Fruit fly (Drosophila melanogaster): ENCODE measurements around the gene BOD1.

The BOD1 gene

dm6 chr3R:27937752-27938694, at the start of gene BOD1, which contains the start of gene NSD:
BOD1 (plus strand) TSS chr3R:27938245.
NSD (minus strand) TSS chr3R:27937853.
- TF ChIP-seq Sin3A (optimal IDR thresholded peaks at IDR 0.05) (no peak), insv (optimal IDR thresholded peaks at IDR 0.05) (no peak), h (optimal IDR thresholded peaks at IDR 0.05) (no peak), Myc (optimal IDR thresholded peaks at IDR 0.05) (no peak), ttk (optimal IDR thresholded peaks at IDR 0.05) (no peak), psq (optimal IDR thresholded peaks at IDR 0.05) (no peak)

- TF ChIP-seq Myc (optimal IDR thresholded peaks at IDR 0.05) (no peak), insv (optimal IDR thresholded peaks at IDR 0.05) (no peak), h (optimal IDR thresholded peaks at IDR 0.05) (no peak), Sin3A (optimal IDR thresholded peaks at IDR 0.05) (no peak), ttk (optimal IDR thresholded peaks at IDR 0.05) (no peak), psq (optimal IDR thresholded peaks at IDR 0.05) (no peak)
Measured at dm6 chr3R:27905695-27906094, 32.4 kb upstream of the BOD1 start, which contains the start of gene CG34353. CG34353 (minus strand) TSS chr3R:27905843.

DNA sequence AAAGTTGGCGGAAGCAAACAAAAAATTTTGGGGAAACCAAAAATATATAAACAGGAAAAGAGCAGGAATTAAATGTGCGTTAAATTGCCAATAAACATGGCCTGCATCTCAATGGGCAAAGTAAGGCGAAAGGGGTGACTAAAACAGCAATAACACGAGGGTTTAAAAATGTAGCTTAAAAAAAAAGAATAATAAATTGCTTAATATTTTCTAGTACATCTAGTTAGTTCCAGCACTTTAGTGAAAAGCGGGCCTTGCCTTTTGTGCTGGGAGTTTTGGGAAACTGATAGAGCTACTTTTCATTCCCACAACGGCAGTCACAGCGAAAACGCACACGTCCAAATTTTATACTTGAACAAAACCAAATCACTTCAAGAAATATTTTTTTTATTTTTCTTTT, 25.9 kb upstream of the BOD1 start, which contains the start of gene mil:
mil (plus strand) TSS at position 301 of the 400 bp plus-strand sequence.
- TF ChIP-seq ttk (optimal IDR thresholded peaks at IDR 0.05): no peak
- no peak for TF ChIP-seq Myc (optimal IDR thresholded peaks at IDR 0.05)
- no peak for TF ChIP-seq h (optimal IDR thresholded peaks at IDR 0.05)
- TF ChIP-seq psq (optimal IDR thresholded peaks at IDR 0.05): no peak
- no peak for TF ChIP-seq Sin3A (optimal IDR thresholded peaks at IDR 0.05)
- TF ChIP-seq insv (optimal IDR thresholded peaks at IDR 0.05): no peak

dm6 chr3R:27916355-27917019, 21.6 kb upstream of the BOD1 start, which contains the start of the genes CG5003 and mRpS22:
CG5003 (minus strand) TSS chr3R:27916516.
mRpS22 (plus strand) TSS chr3R:27916908.
- TF ChIP-seq insv (optimal IDR thresholded peaks at IDR 0.05) (no peak), ttk (optimal IDR thresholded peaks at IDR 0.05) (no peak), Sin3A (optimal IDR thresholded peaks at IDR 0.05) (no peak), h (optimal IDR thresholded peaks at IDR 0.05) (no peak), psq (optimal IDR thresholded peaks at IDR 0.05) (no peak), Myc (optimal IDR thresholded peaks at IDR 0.05) (no peak)

dm6 chr3R:27919385-27919789, 18.7 kb upstream of the BOD1 start, which contains the start of gene Boh1:
Boh1 (minus strand) TSS chr3R:27919460.
- no peak for TF ChIP-seq h (optimal IDR thresholded peaks at IDR 0.05)

DNA sequence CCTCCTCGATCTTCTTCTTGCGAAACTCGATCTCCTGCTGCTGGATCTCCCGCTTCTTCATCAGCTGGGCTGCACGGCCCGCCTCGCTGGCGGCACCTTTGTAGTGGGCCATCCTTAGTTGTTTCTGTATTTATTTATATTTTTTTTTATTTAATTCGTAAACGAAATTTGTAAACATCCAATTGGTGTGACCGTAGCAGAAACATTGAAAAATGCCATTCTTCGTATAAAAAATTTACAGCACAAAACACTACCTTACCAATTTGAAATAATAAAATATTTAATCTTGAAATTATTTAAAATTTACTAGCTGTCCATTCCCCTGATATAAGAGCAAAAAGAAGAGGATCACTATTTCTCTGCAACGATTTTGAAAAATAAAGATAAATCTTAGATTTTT, 17.2 kb upstream of the BOD1 start, which contains the start of gene CG12259:
CG12259 (minus strand) TSS at position 207 of the 400 bp plus-strand sequence.
- TF ChIP-seq h (optimal IDR thresholded peaks at IDR 0.05): no peak
- no peak for TF ChIP-seq ttk (optimal IDR thresholded peaks at IDR 0.05)
- no peak for TF ChIP-seq Myc (optimal IDR thresholded peaks at IDR 0.05)
- TF ChIP-seq Sin3A (optimal IDR thresholded peaks at IDR 0.05): no peak
- no peak for TF ChIP-seq psq (optimal IDR thresholded peaks at IDR 0.05)
- no peak for TF ChIP-seq insv (optimal IDR thresholded peaks at IDR 0.05)

- TF ChIP-seq ttk (optimal IDR thresholded peaks at IDR 0.05): no peak
- TF ChIP-seq Myc (optimal IDR thresholded peaks at IDR 0.05): no peak
- TF ChIP-seq h (optimal IDR thresholded peaks at IDR 0.05): no peak
- no peak for TF ChIP-seq Sin3A (optimal IDR thresholded peaks at IDR 0.05)
- TF ChIP-seq insv (optimal IDR thresholded peaks at IDR 0.05): no peak
- no peak for TF ChIP-seq psq (optimal IDR thresholded peaks at IDR 0.05)
Measured at dm6 chr3R:27921982-27922672, 15.9 kb upstream of the BOD1 start, which contains the start of gene BCAS2. BCAS2 (minus strand) TSS chr3R:27922356.

- no peak for TF ChIP-seq ttk (optimal IDR thresholded peaks at IDR 0.05)
- TF ChIP-seq psq (optimal IDR thresholded peaks at IDR 0.05): no peak
- no peak for TF ChIP-seq Myc (optimal IDR thresholded peaks at IDR 0.05)
- no peak for TF ChIP-seq Sin3A (optimal IDR thresholded peaks at IDR 0.05)
- no peak for TF ChIP-seq insv (optimal IDR thresholded peaks at IDR 0.05)
- no peak for TF ChIP-seq h (optimal IDR thresholded peaks at IDR 0.05)
Measured at dm6 chr3R:27922673-27923175, 15.3 kb upstream of the BOD1 start, which contains the start of gene RpL4. RpL4 (plus strand) TSS chr3R:27922821.

dm6 chr3R:27925000-27925970, 12.8 kb upstream of the BOD1 start, which contains the start of gene mino:
mino (plus strand) TSS chr3R:27925191.
- no peak for TF ChIP-seq Myc (optimal IDR thresholded peaks at IDR 0.05)
- no peak for TF ChIP-seq h (optimal IDR thresholded peaks at IDR 0.05)
- TF ChIP-seq ttk (optimal IDR thresholded peaks at IDR 0.05): no peak
- no peak for TF ChIP-seq psq (optimal IDR thresholded peaks at IDR 0.05)
- TF ChIP-seq insv (optimal IDR thresholded peaks at IDR 0.05): no peak
- TF ChIP-seq Sin3A (optimal IDR thresholded peaks at IDR 0.05): no peak

DNA sequence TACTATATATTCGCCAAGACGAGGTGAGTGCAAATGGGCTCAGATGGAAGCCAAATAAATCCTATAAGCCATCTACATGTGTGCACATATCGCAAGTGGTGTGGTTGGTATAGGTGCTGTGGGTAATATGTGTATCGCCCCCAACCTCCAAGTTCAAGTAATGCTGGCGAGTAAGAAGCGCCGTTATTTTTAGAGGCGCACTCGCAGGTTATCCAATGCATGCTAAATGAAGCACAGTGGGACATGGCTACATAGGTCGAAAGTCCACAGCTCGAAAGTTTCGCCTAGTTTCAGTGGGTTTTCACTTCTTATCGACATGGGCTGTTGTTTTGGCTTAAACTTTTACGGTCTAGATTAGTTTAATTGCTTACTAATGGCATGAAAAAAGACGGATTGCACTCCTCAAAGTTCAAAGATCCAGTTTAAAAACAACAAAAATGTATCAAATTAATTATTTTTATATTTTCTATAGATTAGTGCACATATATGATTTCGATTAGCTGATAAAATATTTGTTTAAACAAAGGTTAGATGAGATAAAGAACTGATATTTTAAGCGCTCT, 12.0 kb upstream of the BOD1 start:
- TF ChIP-seq ttk (optimal IDR thresholded peaks at IDR 0.05) (no peak), insv (optimal IDR thresholded peaks at IDR 0.05) (no peak), Sin3A (optimal IDR thresholded peaks at IDR 0.05) (no peak), Myc (optimal IDR thresholded peaks at IDR 0.05) (no peak), psq (optimal IDR thresholded peaks at IDR 0.05) (no peak)

All from Kc167 (cell line).